Worm (Caenorhabditis elegans): ENCODE results near the gene T22F3.7.

T22F3.7 gene

ce11 chrV:3639873-3640272 is 39.4 kb upstream of the T22F3.7 start:
- TF ChIP-seq sox-4 (tag; optimal IDR thresholded peaks at IDR 0.05) = no peak
- TF ChIP-seq ceh-30 (tag; optimal IDR thresholded peaks at IDR 0.05) = no peak
- TF ChIP-seq ceh-45 (GFP tag; IDR thresholded peaks at IDR 0.05) = no peak
- no peak for TF ChIP-seq ceh-31 (tag; optimal IDR thresholded peaks at IDR 0.05)
- TF ChIP-seq ceh-48 (tag; optimal IDR thresholded peaks at IDR 0.05) = no peak
- TF ChIP-seq ref-2 (tag; optimal IDR thresholded peaks at IDR 0.05) = no peak
- TF ChIP-seq ceh-19 (GFP tag; optimal IDR thresholded peaks at IDR 0.05) = no peak
- no peak for TF ChIP-seq madf-2 (tag; optimal IDR thresholded peaks at IDR 0.05)
- no peak for TF ChIP-seq unc-42 (tag; optimal IDR thresholded peaks at IDR 0.05)
- no peak for TF ChIP-seq ceh-18 (tag; optimal IDR thresholded peaks at IDR 0.05)
- TF ChIP-seq hlh-6 (tag; optimal IDR thresholded peaks at IDR 0.05) = no peak

ce11 chrV:3637086-3637485 is 36.6 kb upstream of the T22F3.7 start, which contains the start of gene srx-41:
Gene srx-41, minus strand, starts transcription at chrV:3637186.
- TF ChIP-seq hlh-30 (tag; optimal IDR thresholded peaks at IDR 0.05; ENCODE audit: insufficient read depth) (no peak), unc-3 (GFP tag; conservative IDR thresholded peaks at IDR 0.05) (no peak), unc-3 (tag; optimal IDR thresholded peaks at IDR 0.05) (no peak), K09A11.1 (tag; optimal IDR thresholded peaks at IDR 0.05; ENCODE audit: insufficient read depth) (no peak), fkh-10 (GFP tag; optimal IDR thresholded peaks at IDR 0.05) (no peak), pag-3 (tag; optimal IDR thresholded peaks at IDR 0.05; ENCODE audit: borderline replicate concordance) (no peak), pha-2 (tag; optimal IDR thresholded peaks at IDR 0.05) (no peak), hlh-8 (tag; optimal IDR thresholded peaks at IDR 0.05) (no peak), ceh-24 (tag; optimal IDR thresholded peaks at IDR 0.05) (no peak)

ce11 chrV:3634293-3635016 is 34.0 kb upstream of the T22F3.7 start:
- no peak for TF ChIP-seq ceh-22 (tag; optimal IDR thresholded peaks at IDR 0.05)
- peak; percentile 28 for TF ChIP-seq pqm-1 (tag; optimal IDR thresholded peaks at IDR 0.05)
- TF ChIP-seq elt-2 (tag; optimal IDR thresholded peaks at IDR 0.05) = peak; percentile 38
- no peak for TF ChIP-seq sdc-2 (tag; optimal IDR thresholded peaks at IDR 0.05)

- no peak for TF ChIP-seq dve-1 (tag; optimal IDR thresholded peaks at IDR 0.05)
- no peak for TF ChIP-seq hlh-13 (GFP tag; optimal IDR thresholded peaks at IDR 0.05)
- TF ChIP-seq tbx-7 (tag; optimal IDR thresholded peaks at IDR 0.05) = no peak
- TF ChIP-seq odd-2 (tag; optimal IDR thresholded peaks at IDR 0.05) = no peak
- no peak for TF ChIP-seq sox-2 (GFP tag; IDR thresholded peaks at IDR 0.05)
- no peak for TF ChIP-seq ttx-3 (tag; optimal IDR thresholded peaks at IDR 0.05)
- no peak for TF ChIP-seq ceh-24 (tag; optimal IDR thresholded peaks at IDR 0.05)
- TF ChIP-seq ceh-22 (tag; optimal IDR thresholded peaks at IDR 0.05) = no peak
- TF ChIP-seq ceh-45 (GFP tag; IDR thresholded peaks at IDR 0.05) = no peak
- TF ChIP-seq hlh-15 (tag; optimal IDR thresholded peaks at IDR 0.05) = no peak
- TF ChIP-seq mec-3 (tag; optimal IDR thresholded peaks at IDR 0.05; ENCODE audit: borderline replicate concordance) = no peak
- no peak for TF ChIP-seq ref-2 (tag; optimal IDR thresholded peaks at IDR 0.05)
- TF ChIP-seq ceh-9 (tag; optimal IDR thresholded peaks at IDR 0.05) = no peak
- TF ChIP-seq pqm-1 (tag; optimal IDR thresholded peaks at IDR 0.05) = no peak
- no peak for TF ChIP-seq C08G9.2 (tag; optimal IDR thresholded peaks at IDR 0.05)
- TF ChIP-seq ahr-1 (tag; optimal IDR thresholded peaks at IDR 0.05) = no peak
- no peak for TF ChIP-seq T23F11.4 (GFP tag; optimal IDR thresholded peaks at IDR 0.05)
- TF ChIP-seq ceh-31 (tag; optimal IDR thresholded peaks at IDR 0.05) = no peak
These were observed 32.6 kb upstream of the T22F3.7 start, which contains the start of gene F59B1.2 for ce11 chrV:3633041-3633440. Gene F59B1.2, plus strand, starts transcription at chrV:3633341.

Data from whole organism, late embryonic.